Worm (Caenorhabditis elegans) whole organism, L4 larva: ENCODE data around the gene drr-2.

Source experiments
- ZK337.2 ChIP-seq: fragments of 200-800 bp; sonication (Bioruptor generic); IDR thresholded peaks from 2 replicates; pipeline ENCODE4 v1.3.6; 2022; ENCODE audit warnings: missing genetic modification reagents, missing genetic modification characterization, missing compliant biosample characterization
- aly-2 ChIP-seq: sonication (generic microtip); optimal IDR thresholded peaks from 2 replicates; lab custom pipeline; 2018; ENCODE audit warnings: missing biosample characterization, missing genetic modification characterization
- ama-1 ChIP-seq: fragments of 150-350 bp; optimal IDR thresholded peaks from 2 replicates; lab custom pipeline; 2014; ENCODE audit warnings: inconsistent platforms, mixed read lengths
- ceh-20 ChIP-seq: fragments of 200-800 bp; sonication (Bioruptor generic); IDR thresholded peaks from 2 replicates; pipeline ENCODE4 v1.3.6; 2022; ENCODE audit warnings: missing genetic modification reagents, missing genetic modification characterization, missing compliant biosample characterization
- mes-2 ChIP-seq: sonication (generic microtip); optimal IDR thresholded peaks from 2 replicates; lab custom pipeline; 2016; ENCODE audit warnings: missing genotype, mild to moderate bottlenecking, missing genetic modification characterization, missing compliant biosample characterization; ENCODE audit not compliant: poor library complexity, severe bottlenecking
- pqm-1 ChIP-seq: sonication (generic microtip); optimal IDR thresholded peaks from 2 replicates; lab custom pipeline; 2017; ENCODE audit warnings: missing biosample characterization, missing genetic modification characterization
- rbr-2 ChIP-seq: sonication (generic microtip); optimal IDR thresholded peaks from 2 replicates; lab custom pipeline; 2016; ENCODE audit warnings: missing genotype, missing genetic modification characterization, missing compliant biosample characterization
- skn-1 ChIP-seq: fragments of 150-350 bp; optimal IDR thresholded peaks from 2 replicates; lab custom pipeline; 2014; ENCODE audit warnings: missing biosample characterization, missing genetic modification characterization
- tag-97 ChIP-seq: fragments of 200-800 bp; sonication (Bioruptor generic); IDR thresholded peaks from 2 replicates; pipeline ENCODE4 v1.3.6; 2022; ENCODE audit warnings: missing genetic modification characterization, missing compliant biosample characterization
- unc-62 ChIP-seq, 3 experiments: fragments of 150-350 bp in 1 of 3; sonication (generic microtip); optimal IDR thresholded peaks in 2 of 3; peaks in 1 of 3; 1 replicate in 1 of 3; 2 replicates in 2 of 3; lab custom pipeline; 2014 to 2017; ENCODE audit warnings: missing biosample characterization in 3 of 3, missing genetic modification characterization in 3 of 3, missing genetic modification reagents in 3 of 3, missing genotype in 1 of 3
- ztf-11 ChIP-seq: fragments of 150-350 bp; optimal IDR thresholded peaks from 2 replicates; lab custom pipeline; 2014; ENCODE audit warnings: missing biosample characterization, missing genetic modification characterization

DNA sequence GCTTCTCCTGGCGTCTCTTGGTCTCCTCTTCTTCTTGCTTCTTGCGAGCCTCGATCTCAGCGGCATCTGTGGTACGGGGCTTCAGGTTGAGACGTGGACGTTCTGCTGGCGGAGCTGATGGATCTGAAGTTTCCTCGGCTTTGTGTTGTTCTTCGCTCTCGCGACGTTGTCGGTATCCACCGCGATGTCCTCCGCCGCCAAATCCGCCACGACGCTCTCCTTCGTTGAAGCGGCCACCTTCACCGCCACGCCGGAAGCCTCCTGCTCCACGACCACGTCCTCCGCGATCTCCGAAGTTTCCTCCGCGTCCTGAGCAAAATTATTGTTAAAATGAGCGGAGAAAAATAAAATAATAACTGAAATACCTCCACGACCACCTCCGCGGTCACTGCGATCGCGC lies 594 bp downstream of the drr-2 start:
- TF ChIP-seq tag-97 (no peak), mes-2 (no peak), ZK337.2 (GFP tag; lab: Robert Waterston, UW) (no peak), aly-2 (tag; lab: Kevin White, UChicago) (no peak), unc-62 (GFP tag; optimal IDR thresholded peaks at IDR 0.05 in 1 of 2; lab: Kevin White, UChicago) (no peak), unc-62 (tag; optimal IDR thresholded peaks at IDR 0.05; lab: Kevin White, UChicago) (no peak), pqm-1 (no peak), ama-1 (no peak), skn-1 (tag; lab: Kevin White, UChicago) (no peak), rbr-2 (no peak), ceh-20 (GFP tag; lab: Robert Waterston, UW) (no peak), ztf-11 (tag; lab: Kevin White, UChicago) (no peak)
